Fruit fly (Drosophila melanogaster): ENCODE measurements around the gene IPIP.

Gene IPIP

DNA sequence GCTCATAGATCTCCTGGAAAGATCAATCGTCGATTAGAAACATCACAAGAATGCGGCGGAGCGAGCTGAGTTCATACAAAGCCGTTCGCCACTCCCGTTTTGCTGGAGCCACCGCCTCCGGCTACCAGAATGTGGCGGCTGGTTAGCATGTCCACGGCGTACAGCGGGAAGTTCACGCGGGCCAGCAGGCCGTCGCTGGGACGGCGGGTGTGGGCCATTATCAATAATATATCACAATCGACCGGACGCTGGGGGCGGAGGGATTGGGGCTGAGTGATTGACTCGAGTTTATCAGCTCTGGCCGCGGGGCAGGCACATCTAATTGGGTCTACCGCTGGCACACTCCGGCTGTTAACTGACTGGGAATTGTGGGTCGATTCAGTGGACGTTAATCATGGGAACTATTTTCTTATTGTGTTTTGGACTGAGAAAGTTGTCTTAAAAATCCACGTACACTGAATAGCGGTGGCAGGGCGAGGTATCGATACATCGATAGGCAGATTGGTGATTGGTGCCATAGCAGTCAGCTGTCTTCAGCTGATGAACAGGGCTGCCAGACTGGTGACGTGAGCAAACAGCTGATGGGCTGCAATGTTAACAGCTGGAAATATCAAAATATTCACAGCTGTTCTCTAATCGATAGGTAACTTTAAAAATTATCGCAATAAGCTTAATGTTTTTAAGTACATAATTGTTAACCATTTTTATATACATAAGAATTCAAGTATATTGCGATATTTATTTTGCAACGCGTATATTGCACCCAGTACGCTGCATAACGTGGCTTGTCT, 50.9 kb downstream of the IPIP start, which contains the start of gene CG9175 (continued):
- TF ChIP-seq hkb (optimal IDR thresholded peaks at IDR 0.05) (no peak), hkb (GFP tag; IDR thresholded peaks at IDR 0.05) (no peak), CG7987 (GFP tag; optimal IDR thresholded peaks at IDR 0.05) (no peak), CG10274 (GFP tag; optimal IDR thresholded peaks at IDR 0.05) (no peak), CG7963 (GFP tag; IDR thresholded peaks at IDR 0.05; ENCODE audit: partially characterized antibody) (peak; percentile 93), Hmx (GFP tag; optimal IDR thresholded peaks at IDR 0.05) (no peak), az2 (GFP tag; optimal IDR thresholded peaks at IDR 0.05) (no peak), Drgx (GFP tag; IDR thresholded peaks at IDR 0.05) (0 out of 2 replicates have a peak, but pooled peaks have one; percentile 24), CG12769 (tag; optimal IDR thresholded peaks at IDR 0.05) (no peak), CG15073 (GFP tag; optimal IDR thresholded peaks at IDR 0.05) (no peak), B-H1 (GFP tag; IDR thresholded peaks at IDR 0.05) (no peak), Adf1 (GFP tag; IDR thresholded peaks at IDR 0.05) (peak; percentile 12; the same call in 1 of the 2 replicates), sr (GFP tag; IDR thresholded peaks at IDR 0.05) (no peak), gem (tag; optimal IDR thresholded peaks at IDR 0.05) (peak; percentile 4), CG5245 (GFP tag; optimal IDR thresholded peaks at IDR 0.05) (no peak), CG12299 (tag; optimal IDR thresholded peaks at IDR 0.05) (no peak), disco-r (GFP tag; optimal IDR thresholded peaks at IDR 0.05) (no peak), CG30431 (GFP tag; optimal IDR thresholded peaks at IDR 0.05) (no peak), dysf (GFP tag; IDR thresholded peaks at IDR 0.05) (no peak), CoRest (tag; optimal IDR thresholded peaks at IDR 0.05) (peak; percentile 33), CG10209 (GFP tag; optimal IDR thresholded peaks at IDR 0.05) (peak; percentile 19), CG17186 (GFP tag; optimal IDR thresholded peaks at IDR 0.05) (peak; percentile 85), CG2678 (tag; optimal IDR thresholded peaks at IDR 0.05) (peak; percentile 36), Neu2 (GFP tag; optimal IDR thresholded peaks at IDR 0.05; ENCODE audit: borderline replicate concordance) (no peak), CG14965 (GFP tag; optimal IDR thresholded peaks at IDR 0.05; ENCODE audit: borderline replicate concordance) (no peak), Dad (GFP tag; optimal IDR thresholded peaks at IDR 0.05) (peak; percentile 46), CG34376 (GFP tag; optimal IDR thresholded peaks at IDR 0.05) (peak; percentile 60), bowl (GFP tag; IDR thresholded peaks at IDR 0.05) (no peak), CG17802 (tag; optimal IDR thresholded peaks at IDR 0.05) (no peak), CG6175 (GFP tag; IDR thresholded peaks at IDR 0.05) (no peak), CG9727 (GFP tag; optimal IDR thresholded peaks at IDR 0.05) (peak; percentile 38), ken (GFP tag; IDR thresholded peaks at IDR 0.05) (0 out of 3 replicates have a peak, but pooled peaks have one; percentile 24), MTF-1 (GFP tag; optimal IDR thresholded peaks at IDR 0.05; ENCODE audit: borderline replicate concordance) (peak; percentile 21), CG31441 (GFP tag; IDR thresholded peaks at IDR 0.05) (no peak), cwo (GFP tag; optimal IDR thresholded peaks at IDR 0.05) (no peak), ara (GFP tag; IDR thresholded peaks at IDR 0.05) (no peak), CG11093 (GFP tag; IDR thresholded peaks at IDR 0.05) (no peak), CG11504 (tag; optimal IDR thresholded peaks at IDR 0.05) (peak; percentile 43), ttk (GFP tag; IDR thresholded peaks at IDR 0.05) (no peak), MESR4 (GFP tag; optimal IDR thresholded peaks at IDR 0.05) (peak; percentile 98), NfI (GFP tag; optimal IDR thresholded peaks at IDR 0.05) (peak; percentile 56)
